Worm (Caenorhabditis elegans): ENCODE results near the gene R09D1.12.

Gene R09D1.12

ce11 chrII:9485081-9485730 lies 33.1 kb upstream of the R09D1.12 start:
- TF ChIP-seq cog-1 (tag; optimal IDR thresholded peaks at IDR 0.05) (no peak), tab-1 (GFP tag; IDR thresholded peaks at IDR 0.05) (no peak), T22C8.4 (GFP tag; IDR thresholded peaks at IDR 0.05) (no peak), klf-2 (GFP tag; conservative IDR thresholded peaks at IDR 0.05) (no peak), flt-1 (GFP tag; IDR thresholded peaks at IDR 0.05) (no peak), ref-1 (GFP tag; conservative IDR thresholded peaks at IDR 0.05) (no peak), med-1 (GFP tag; optimal IDR thresholded peaks at IDR 0.05; ENCODE audit: insufficient read depth) (no peak), ztf-23 (GFP tag; IDR thresholded peaks at IDR 0.05) (no peak), ztf-29 (GFP tag; IDR thresholded peaks at IDR 0.05) (no peak)

DNA sequence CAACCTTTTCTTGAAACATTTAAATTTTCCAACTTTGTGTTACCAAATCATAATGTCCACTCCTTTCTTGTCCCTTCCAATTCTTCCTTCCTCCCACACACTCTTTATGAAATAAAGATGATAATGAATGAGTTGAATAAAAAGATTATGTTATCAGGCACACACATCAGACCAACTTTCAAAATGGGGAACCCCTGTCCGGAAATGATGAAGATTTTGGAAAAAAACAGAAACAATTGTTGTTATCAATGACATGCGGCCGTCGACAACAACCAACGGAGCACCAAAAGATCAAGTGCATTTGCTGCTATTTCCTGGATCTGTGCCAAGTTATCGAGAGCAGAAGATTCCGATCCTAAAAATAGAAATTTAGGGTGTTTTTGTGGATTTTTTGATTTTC lies 31.3 kb upstream of the R09D1.12 start:
- TF ChIP-seq ztf-29 (GFP tag; IDR thresholded peaks at IDR 0.05) = no peak
- no peak for TF ChIP-seq ref-1 (GFP tag; conservative IDR thresholded peaks at IDR 0.05)
- TF ChIP-seq tab-1 (GFP tag; IDR thresholded peaks at IDR 0.05) = no peak

DNA sequence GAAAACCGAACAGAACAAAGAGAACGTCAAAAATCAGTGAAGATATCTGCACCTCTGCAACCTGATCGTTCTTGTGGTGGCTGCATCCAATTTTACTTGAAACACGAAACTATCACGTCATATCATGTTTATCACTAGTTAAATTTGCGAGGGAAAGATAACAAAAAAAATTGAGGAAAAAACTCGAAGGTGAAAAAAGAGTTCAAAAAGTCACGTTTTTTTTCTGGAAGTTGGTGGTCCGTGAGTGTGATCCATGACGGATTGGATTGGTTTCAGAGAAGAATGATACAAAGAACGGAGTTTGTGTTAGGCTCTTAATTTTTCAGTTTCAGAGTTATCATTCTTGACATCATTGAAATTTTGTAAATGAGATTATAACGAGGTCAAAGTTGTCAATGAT lies 30.5 kb upstream of the R09D1.12 start:
- TF ChIP-seq flt-1 (GFP tag; IDR thresholded peaks at IDR 0.05) (no peak), T22C8.4 (GFP tag; IDR thresholded peaks at IDR 0.05) (no peak)

DNA sequence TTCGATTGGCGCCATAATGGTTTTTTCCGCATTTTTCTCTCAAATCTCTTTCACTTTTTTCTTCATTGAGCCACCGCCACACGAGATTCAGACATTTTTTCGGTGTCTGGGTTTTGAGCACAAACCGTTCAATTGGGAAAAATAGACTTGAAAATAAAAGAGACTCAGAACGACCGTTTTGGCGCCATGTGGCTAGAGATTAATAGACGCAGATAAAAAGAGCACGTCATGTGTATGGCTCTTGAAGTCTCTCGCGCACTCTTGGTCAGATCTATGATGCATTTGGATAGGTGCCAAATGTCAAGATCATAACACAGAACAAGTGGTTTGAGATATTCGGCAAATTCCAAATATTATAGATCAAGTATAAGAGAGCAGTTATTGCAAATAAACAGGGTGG lies 29.4 kb upstream of the R09D1.12 start:
- no peak for TF ChIP-seq klf-2 (GFP tag; conservative IDR thresholded peaks at IDR 0.05)
- no peak for TF ChIP-seq ztf-29 (GFP tag; IDR thresholded peaks at IDR 0.05)
- no peak for TF ChIP-seq flt-1 (GFP tag; IDR thresholded peaks at IDR 0.05)
- no peak for TF ChIP-seq T22C8.4 (GFP tag; IDR thresholded peaks at IDR 0.05)
- TF ChIP-seq med-1 (GFP tag; optimal IDR thresholded peaks at IDR 0.05; ENCODE audit: insufficient read depth) = no peak
- TF ChIP-seq cog-1 (tag; optimal IDR thresholded peaks at IDR 0.05) = no peak
- no peak for TF ChIP-seq ztf-23 (GFP tag; IDR thresholded peaks at IDR 0.05)

ce11 chrII:9480006-9480405 lies 27.9 kb upstream of the R09D1.12 start, which contains the start of gene T19H5.7:
Gene T19H5.7 (minus strand): TSS chrII:9480106.
- no peak for TF ChIP-seq med-1 (GFP tag; optimal IDR thresholded peaks at IDR 0.05; ENCODE audit: insufficient read depth)
- TF ChIP-seq flt-1 (GFP tag; IDR thresholded peaks at IDR 0.05) = no peak
- no peak for TF ChIP-seq T22C8.4 (GFP tag; IDR thresholded peaks at IDR 0.05)
- no peak for TF ChIP-seq ztf-29 (GFP tag; IDR thresholded peaks at IDR 0.05)
- TF ChIP-seq cog-1 (tag; optimal IDR thresholded peaks at IDR 0.05) = no peak
- no peak for TF ChIP-seq ztf-23 (GFP tag; IDR thresholded peaks at IDR 0.05)
- no peak for TF ChIP-seq klf-2 (GFP tag; conservative IDR thresholded peaks at IDR 0.05)
- TF ChIP-seq ref-1 (GFP tag; conservative IDR thresholded peaks at IDR 0.05) = no peak
- TF ChIP-seq tab-1 (GFP tag; IDR thresholded peaks at IDR 0.05) = no peak

DNA sequence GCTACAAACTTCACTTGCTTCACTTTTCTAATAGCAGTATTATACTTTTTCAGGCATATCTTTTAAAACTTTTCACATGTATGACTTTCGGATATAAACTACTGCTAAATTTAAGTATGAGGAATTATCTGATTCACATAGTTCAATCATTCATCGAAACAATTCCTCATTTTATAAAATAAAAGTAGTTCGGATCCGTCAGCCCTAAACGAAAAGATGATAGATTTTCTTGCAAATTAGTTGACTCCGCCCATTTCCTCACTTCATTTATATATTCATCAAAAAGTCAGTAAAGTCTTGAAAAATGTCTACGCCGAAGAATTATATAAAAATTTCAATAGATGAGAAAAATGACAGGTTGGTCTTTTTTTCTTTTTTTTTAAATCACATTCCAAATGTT lies 25.5 kb upstream of the R09D1.12 start, which contains the start of gene chil-27:
TSS of gene chil-27 (plus strand) at position 301 of the 400 bp plus-strand sequence.
- TF ChIP-seq klf-2 (GFP tag; conservative IDR thresholded peaks at IDR 0.05) (no peak), ztf-29 (GFP tag; IDR thresholded peaks at IDR 0.05) (no peak), cog-1 (tag; optimal IDR thresholded peaks at IDR 0.05) (no peak), ref-1 (GFP tag; conservative IDR thresholded peaks at IDR 0.05) (no peak), tab-1 (GFP tag; IDR thresholded peaks at IDR 0.05) (no peak), med-1 (GFP tag; optimal IDR thresholded peaks at IDR 0.05; ENCODE audit: insufficient read depth) (no peak), T22C8.4 (GFP tag; IDR thresholded peaks at IDR 0.05) (no peak)

DNA sequence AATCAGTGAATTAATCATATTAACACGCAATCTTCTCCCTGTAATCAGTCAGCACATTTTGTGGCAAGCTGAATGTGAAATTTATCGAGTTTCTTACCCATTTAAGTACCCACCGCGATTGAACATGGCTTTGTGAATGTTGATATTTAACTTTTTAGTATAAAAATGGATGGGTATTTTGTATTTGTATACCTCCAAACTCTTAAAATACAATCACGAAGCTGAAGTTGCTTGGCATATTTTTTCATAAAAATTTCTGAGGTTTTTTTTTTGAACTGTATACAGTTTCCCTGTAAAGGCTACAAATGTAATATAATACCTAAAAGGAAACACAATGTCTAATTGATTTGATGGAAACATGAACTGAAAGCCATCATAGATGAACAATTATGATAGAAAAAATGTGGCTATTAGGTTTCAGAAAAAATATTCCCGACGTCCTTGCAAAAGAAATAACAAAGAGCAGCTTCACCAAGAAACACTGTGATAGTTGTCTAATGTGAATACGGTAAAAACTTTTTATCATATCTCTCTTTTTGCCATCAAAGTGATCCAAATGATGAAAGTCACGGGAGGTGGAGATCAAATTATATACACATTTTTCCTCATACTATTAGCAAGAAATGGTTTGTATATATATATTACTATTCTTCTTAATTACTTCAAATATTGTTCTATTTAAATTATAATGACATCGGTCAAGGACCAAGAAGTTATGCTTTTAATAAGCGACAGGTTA lies 22.5 kb upstream of the R09D1.12 start, which contains the start of the genes chil-25 and chil-26:
TSS of gene chil-25 (minus strand) at position 101 of the 739 bp plus-strand sequence.
TSS of gene chil-26 (plus strand) at position 689 of the 739 bp plus-strand sequence.
- TF ChIP-seq med-1 (GFP tag; optimal IDR thresholded peaks at IDR 0.05; ENCODE audit: insufficient read depth) (no peak), klf-2 (GFP tag; conservative IDR thresholded peaks at IDR 0.05) (no peak), tab-1 (GFP tag; IDR thresholded peaks at IDR 0.05) (no peak), T22C8.4 (GFP tag; IDR thresholded peaks at IDR 0.05) (no peak), ztf-29 (GFP tag; IDR thresholded peaks at IDR 0.05) (no peak), cog-1 (tag; optimal IDR thresholded peaks at IDR 0.05) (no peak), flt-1 (GFP tag; IDR thresholded peaks at IDR 0.05) (no peak), ztf-23 (GFP tag; IDR thresholded peaks at IDR 0.05) (no peak), ref-1 (GFP tag; conservative IDR thresholded peaks at IDR 0.05) (no peak)

- TF ChIP-seq klf-2 (GFP tag; conservative IDR thresholded peaks at IDR 0.05) (no peak), flt-1 (GFP tag; IDR thresholded peaks at IDR 0.05) (no peak), med-1 (GFP tag; optimal IDR thresholded peaks at IDR 0.05; ENCODE audit: insufficient read depth) (no peak), cog-1 (tag; optimal IDR thresholded peaks at IDR 0.05) (no peak), ref-1 (GFP tag; conservative IDR thresholded peaks at IDR 0.05) (no peak), ztf-29 (GFP tag; IDR thresholded peaks at IDR 0.05) (no peak), ztf-23 (GFP tag; IDR thresholded peaks at IDR 0.05) (no peak), T22C8.4 (GFP tag; IDR thresholded peaks at IDR 0.05) (no peak)
Observed at ce11 chrII:9470027-9470426, 18.0 kb upstream of the R09D1.12 start, which contains the start of gene T19H5.6. Gene T19H5.6 (minus strand): TSS chrII:9470221.

DNA sequence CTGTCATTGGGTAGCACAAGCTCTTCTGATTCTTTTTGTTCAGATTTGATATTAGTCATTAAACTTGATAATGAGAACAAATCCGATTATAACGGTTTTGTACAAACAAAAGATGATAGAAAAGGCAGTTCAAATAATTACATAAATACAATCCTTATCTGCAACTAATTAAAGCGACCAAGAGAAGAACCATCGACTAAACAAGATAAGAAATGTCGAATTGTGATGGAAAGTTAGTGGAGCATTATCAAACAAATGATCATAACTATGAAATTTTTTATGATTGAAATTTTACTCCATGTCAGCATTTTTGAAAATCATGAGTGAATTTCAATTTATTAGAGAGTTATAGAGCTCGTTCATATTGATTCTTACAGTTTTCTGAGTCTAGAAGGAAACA lies 16.3 kb upstream of the R09D1.12 start, which contains the start of gene chil-23:
TSS of gene chil-23 (minus strand) at position 198 of the 400 bp plus-strand sequence.
- TF ChIP-seq med-1 (GFP tag; optimal IDR thresholded peaks at IDR 0.05; ENCODE audit: insufficient read depth) (no peak), cog-1 (tag; optimal IDR thresholded peaks at IDR 0.05) (no peak), ztf-23 (GFP tag; IDR thresholded peaks at IDR 0.05) (no peak), klf-2 (GFP tag; conservative IDR thresholded peaks at IDR 0.05) (no peak), flt-1 (GFP tag; IDR thresholded peaks at IDR 0.05) (no peak), ref-1 (GFP tag; conservative IDR thresholded peaks at IDR 0.05) (no peak), tab-1 (GFP tag; IDR thresholded peaks at IDR 0.05) (no peak), ztf-29 (GFP tag; IDR thresholded peaks at IDR 0.05) (no peak), T22C8.4 (GFP tag; IDR thresholded peaks at IDR 0.05) (no peak)

Measured in whole organism, midembryonic.